Fruit fly (Drosophila melanogaster): ENCODE data around the gene rols.
A peak's percentile ranks its signal among the peaks of the same experiment; 100 is the strongest.

The rols gene

DNA sequence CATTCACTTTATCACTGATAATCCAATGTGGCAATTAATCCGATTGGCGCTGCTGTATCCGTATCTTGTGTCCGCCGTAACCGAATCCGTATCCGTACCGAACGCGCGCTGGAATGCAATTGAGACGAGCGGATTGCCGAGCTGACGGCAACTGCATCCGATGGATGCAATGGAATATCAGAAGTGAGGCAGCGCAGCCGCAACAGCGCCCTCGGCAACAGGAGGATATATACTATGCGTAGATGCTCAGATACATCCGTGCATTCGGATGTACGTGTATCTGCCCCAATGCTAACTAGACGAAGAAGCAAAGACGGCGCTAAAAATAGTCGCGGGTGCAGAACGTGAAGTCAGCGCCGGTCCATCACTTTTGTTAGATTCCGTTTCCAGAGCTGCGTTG, at the start of gene rols:
Gene rols (minus strand): TSS at position 101 of the 400 bp plus-strand sequence.
- no peak for TF ChIP-seq EcR (GFP tag; optimal IDR thresholded peaks at IDR 0.05)
- TF ChIP-seq pan (optimal IDR thresholded peaks at IDR 0.05), result no peak
- no peak for TF ChIP-seq psq (optimal IDR thresholded peaks at IDR 0.05)

DNA sequence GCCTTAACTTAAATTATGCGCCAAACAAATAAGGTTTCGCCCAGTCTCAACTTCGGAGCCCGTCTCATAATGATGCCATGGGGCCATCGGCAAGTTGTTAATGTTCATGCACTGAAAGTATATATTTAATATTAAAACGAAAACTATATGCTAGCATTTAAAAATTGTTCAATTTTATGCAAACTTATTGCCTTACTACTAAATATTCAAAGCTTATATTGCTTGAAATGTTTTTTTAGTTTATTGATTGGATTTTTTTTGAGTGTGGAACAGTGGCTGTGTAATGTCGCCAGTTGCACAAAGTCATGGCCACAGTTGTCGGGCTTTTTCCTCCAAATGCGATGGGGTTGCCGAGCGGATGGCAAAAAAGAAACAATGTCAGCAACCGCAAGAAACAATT, 49.5 kb upstream of the rols start:
- TF ChIP-seq psq (optimal IDR thresholded peaks at IDR 0.05), result no peak
- no peak for TF ChIP-seq usp (GFP tag; optimal IDR thresholded peaks at IDR 0.05)
- TF ChIP-seq EcR (GFP tag; optimal IDR thresholded peaks at IDR 0.05), result no peak

DNA sequence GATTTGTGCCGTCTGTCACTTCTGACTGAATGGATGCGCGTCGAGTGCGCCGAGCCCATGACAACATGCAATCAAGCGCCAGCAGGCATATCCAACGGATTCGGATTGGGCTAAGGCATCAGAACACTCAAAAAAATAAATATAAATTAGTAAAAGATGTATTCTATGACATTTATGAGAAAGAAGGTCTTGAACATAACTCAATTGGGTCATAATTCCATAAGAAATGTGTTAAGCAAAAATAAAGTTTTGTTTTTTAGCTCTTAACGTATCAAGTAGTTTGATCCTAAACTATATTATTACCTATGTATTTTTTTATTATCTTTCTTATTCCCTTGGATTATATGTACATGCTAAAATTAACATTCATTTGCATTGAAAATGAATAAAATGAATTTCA, 48.9 kb upstream of the rols start:
- TF ChIP-seq CG8478 (optimal IDR thresholded peaks at IDR 0.05) (no peak), pan (optimal IDR thresholded peaks at IDR 0.05) (no peak), Dll (optimal IDR thresholded peaks at IDR 0.05) (no peak), psq (optimal IDR thresholded peaks at IDR 0.05) (no peak), usp (GFP tag; optimal IDR thresholded peaks at IDR 0.05) (no peak), EcR (GFP tag; optimal IDR thresholded peaks at IDR 0.05) (no peak)

- TF ChIP-seq psq (optimal IDR thresholded peaks at IDR 0.05) (no peak), usp (GFP tag; optimal IDR thresholded peaks at IDR 0.05) (no peak), EcR (GFP tag; optimal IDR thresholded peaks at IDR 0.05) (no peak), Dll (optimal IDR thresholded peaks at IDR 0.05) (no peak), CG8478 (optimal IDR thresholded peaks at IDR 0.05) (no peak), pan (optimal IDR thresholded peaks at IDR 0.05) (no peak)
Measured at dm6 chr3L:12112967-12113366, 48.3 kb upstream of the rols start.

DNA sequence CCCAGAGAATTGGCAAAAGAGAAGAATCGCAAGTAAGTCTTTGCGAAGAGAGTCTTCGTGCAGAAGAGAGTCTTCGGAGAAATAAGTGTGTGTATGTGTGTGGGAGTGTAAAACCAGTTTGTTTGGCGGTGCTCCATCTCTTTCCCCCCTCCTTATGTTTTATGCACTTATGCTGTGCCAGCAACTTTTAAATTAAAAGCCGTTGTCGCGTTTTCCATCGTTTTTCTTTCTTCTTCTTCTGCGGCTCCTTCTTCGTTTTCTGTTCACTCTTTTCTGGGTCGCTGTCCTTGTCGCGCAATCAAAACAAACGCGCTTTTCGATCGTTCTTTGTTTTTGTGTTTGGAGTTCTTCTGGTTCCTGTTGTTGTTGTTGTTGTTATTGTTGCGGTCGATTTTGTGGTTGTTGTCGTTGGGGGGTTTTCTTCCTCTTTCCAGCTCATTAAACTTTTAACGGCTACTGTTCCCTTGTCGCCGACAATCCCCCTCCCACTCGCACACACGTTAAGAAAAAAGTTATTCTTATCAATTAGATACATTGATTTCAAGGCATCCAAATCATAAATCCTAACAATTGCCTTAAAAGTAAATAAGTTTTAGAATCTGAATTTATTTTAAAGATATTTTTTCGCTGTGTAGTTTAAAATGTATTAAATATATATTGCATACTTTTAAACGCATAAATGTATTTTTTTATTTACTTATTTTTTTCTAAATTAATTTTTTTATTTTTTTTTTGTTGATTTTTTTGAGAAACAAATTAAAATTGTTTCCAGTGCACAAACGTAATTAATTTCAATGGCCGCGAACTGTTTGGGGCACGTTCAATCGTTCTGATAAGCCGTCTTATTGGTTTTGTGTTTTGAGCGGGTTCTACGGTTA, 46.7 kb upstream of the rols start:
- TF ChIP-seq EcR (GFP tag; optimal IDR thresholded peaks at IDR 0.05) (peak in 1 of 2 experiments; percentile 77), CG8478 (optimal IDR thresholded peaks at IDR 0.05) (no peak)

- TF ChIP-seq pan (optimal IDR thresholded peaks at IDR 0.05), result no peak
- TF ChIP-seq usp (GFP tag; optimal IDR thresholded peaks at IDR 0.05), result no peak
- TF ChIP-seq Dll (optimal IDR thresholded peaks at IDR 0.05), result no peak
- no peak for TF ChIP-seq psq (optimal IDR thresholded peaks at IDR 0.05)
- TF ChIP-seq CG8478 (optimal IDR thresholded peaks at IDR 0.05), result no peak
- no peak for TF ChIP-seq EcR (GFP tag; optimal IDR thresholded peaks at IDR 0.05)
Measured at dm6 chr3L:12109045-12109632, 44.5 kb upstream of the rols start.

- TF ChIP-seq pan (optimal IDR thresholded peaks at IDR 0.05), result no peak
- TF ChIP-seq usp (GFP tag; optimal IDR thresholded peaks at IDR 0.05), result no peak
- no peak for TF ChIP-seq psq (optimal IDR thresholded peaks at IDR 0.05)
- no peak for TF ChIP-seq EcR (GFP tag; optimal IDR thresholded peaks at IDR 0.05)
- no peak for TF ChIP-seq Dll (optimal IDR thresholded peaks at IDR 0.05)
Measured at dm6 chr3L:12108515-12108914, 43.9 kb upstream of the rols start.

dm6 chr3L:12107378-12107777, 42.7 kb upstream of the rols start:
- no peak for TF ChIP-seq usp (GFP tag; optimal IDR thresholded peaks at IDR 0.05)
- no peak for TF ChIP-seq EcR (GFP tag; optimal IDR thresholded peaks at IDR 0.05)

- TF ChIP-seq usp (GFP tag; optimal IDR thresholded peaks at IDR 0.05), result no peak
- TF ChIP-seq Dll (optimal IDR thresholded peaks at IDR 0.05), result no peak
- no peak for TF ChIP-seq psq (optimal IDR thresholded peaks at IDR 0.05)
- no peak for TF ChIP-seq EcR (GFP tag; optimal IDR thresholded peaks at IDR 0.05)
- TF ChIP-seq CG8478 (optimal IDR thresholded peaks at IDR 0.05), result no peak
- TF ChIP-seq pan (optimal IDR thresholded peaks at IDR 0.05), result no peak
Measured at dm6 chr3L:12101924-12102383, 37.3 kb upstream of the rols start.

dm6 chr3L:12099329-12100031, 34.8 kb upstream of the rols start:
- TF ChIP-seq psq (optimal IDR thresholded peaks at IDR 0.05), result no peak
- TF ChIP-seq usp (GFP tag; optimal IDR thresholded peaks at IDR 0.05), result no peak
- TF ChIP-seq EcR (GFP tag; optimal IDR thresholded peaks at IDR 0.05), result no peak
- no peak for TF ChIP-seq Dll (optimal IDR thresholded peaks at IDR 0.05)
- no peak for TF ChIP-seq CG8478 (optimal IDR thresholded peaks at IDR 0.05)
- no peak for TF ChIP-seq pan (optimal IDR thresholded peaks at IDR 0.05)

DNA sequence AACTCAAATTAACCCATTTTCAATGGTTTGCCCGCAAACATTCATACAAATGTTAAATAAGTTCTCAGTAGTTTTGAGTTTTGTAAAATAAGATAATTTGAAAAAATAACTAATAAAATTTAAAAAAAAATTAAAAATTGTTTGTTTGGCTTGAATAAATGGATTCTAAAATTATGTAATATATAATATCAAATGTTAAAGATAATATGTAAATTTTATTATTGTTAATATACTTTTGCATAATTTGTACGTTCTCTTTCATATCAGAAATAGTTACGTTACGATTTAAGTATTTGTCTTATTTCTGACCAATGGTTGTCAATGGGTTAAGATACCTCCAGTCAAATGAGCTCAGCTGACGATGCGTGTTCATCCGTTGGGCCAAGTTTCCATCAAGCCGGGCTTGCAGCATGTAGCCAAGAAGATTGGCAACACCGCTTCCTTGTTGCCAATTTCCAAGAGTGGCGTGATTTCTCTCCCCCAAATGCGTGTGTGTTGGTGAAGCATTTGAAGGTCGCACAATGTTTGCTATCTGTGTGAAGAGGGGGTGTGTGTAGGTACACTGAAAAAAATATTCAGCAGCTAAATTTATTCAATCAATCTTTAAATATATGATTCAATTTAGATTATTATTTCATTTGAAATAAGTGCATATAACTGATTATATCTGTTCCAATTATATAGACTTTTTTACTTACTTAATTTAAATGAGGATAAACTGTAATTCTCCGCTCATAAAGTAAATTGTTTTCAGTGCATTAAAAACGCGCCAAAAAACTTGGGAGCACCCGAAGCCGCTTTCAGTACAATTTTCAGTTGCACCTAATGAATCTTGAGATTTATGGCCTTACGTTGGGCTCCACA, 32.4 kb upstream of the rols start:
- TF ChIP-seq usp (GFP tag; optimal IDR thresholded peaks at IDR 0.05) (no peak), Dll (optimal IDR thresholded peaks at IDR 0.05) (no peak), CG8478 (optimal IDR thresholded peaks at IDR 0.05) (no peak), pan (optimal IDR thresholded peaks at IDR 0.05) (no peak), EcR (GFP tag; optimal IDR thresholded peaks at IDR 0.05) (no peak), psq (optimal IDR thresholded peaks at IDR 0.05) (no peak)

- TF ChIP-seq CG8478 (optimal IDR thresholded peaks at IDR 0.05) (no peak), pan (optimal IDR thresholded peaks at IDR 0.05) (no peak), EcR (GFP tag; optimal IDR thresholded peaks at IDR 0.05) (no peak), Dll (optimal IDR thresholded peaks at IDR 0.05) (no peak), usp (GFP tag; optimal IDR thresholded peaks at IDR 0.05) (no peak)
Measured at dm6 chr3L:12095960-12096359, 31.3 kb upstream of the rols start.

Data from whole organism.